Worm (Caenorhabditis elegans) whole organism, late embryonic: ENCODE results near the gene trf-1.

Experiments
- Y22D7AL.16 ChIP-seq: sonication (generic microtip); optimal IDR thresholded peaks from 2 replicates; lab custom pipeline; 2016; ENCODE audit warnings: missing genetic modification characterization, missing compliant biosample characterization
- ama-1 ChIP-seq: fragments of 150-350 bp; optimal IDR thresholded peaks from 2 replicates; lab custom pipeline; 2014
- ceh-30 ChIP-seq: fragments of 150-350 bp; optimal IDR thresholded peaks from 2 replicates; lab custom pipeline; 2014; ENCODE audit warnings: missing biosample characterization, missing genetic modification characterization
- dve-1 ChIP-seq: sonication (generic microtip); optimal IDR thresholded peaks from 2 replicates; lab custom pipeline; 2017; ENCODE audit warnings: antibody characterized with exemption, mild to moderate bottlenecking, missing genetic modification characterization, missing compliant biosample characterization
- npax-4 ChIP-seq: sonication (generic microtip); optimal IDR thresholded peaks from 2 replicates; lab custom pipeline; 2016; ENCODE audit warnings: missing genetic modification characterization, missing compliant biosample characterization
- odd-2 ChIP-seq: sonication (generic microtip); optimal IDR thresholded peaks from 2 replicates; lab custom pipeline; 2017; ENCODE audit warnings: antibody characterized with exemption, mild to moderate bottlenecking, missing genetic modification characterization, missing compliant biosample characterization
- pag-3 ChIP-seq: sonication (generic microtip); optimal IDR thresholded peaks from 2 replicates; lab custom pipeline; 2016; ENCODE audit warnings: missing compliant biosample characterization, missing genetic modification characterization, borderline replicate concordance
- pqm-1 ChIP-seq: sonication (generic microtip); optimal IDR thresholded peaks from 2 replicates; lab custom pipeline; 2016; ENCODE audit warnings: missing genetic modification characterization, missing compliant biosample characterization
- tbx-7 ChIP-seq: sonication (generic microtip); optimal IDR thresholded peaks from 2 replicates; lab custom pipeline; 2016; ENCODE audit warnings: missing genotype, missing genetic modification characterization, missing compliant biosample characterization

- TF ChIP-seq ceh-30 (tag; lab: Kevin White, UChicago) (no peak), npax-4 (tag; lab: Kevin White, UChicago) (no peak), pag-3 (no peak), odd-2 (no peak), ama-1 (lab: Kevin White, UChicago) (no peak), dve-1 (tag; lab: Kevin White, UChicago) (no peak), Y22D7AL.16 (tag; lab: Kevin White, UChicago) (no peak), pqm-1 (tag; lab: Kevin White, UChicago) (no peak), tbx-7 (tag; lab: Kevin White, UChicago) (no peak)
Observed at ce11 chrIII:13461535-13461934, 31.3 kb downstream of the trf-1 start.
